Worm (Caenorhabditis elegans): Measurements from ENCODE around the gene C54E4.5.
A peak's percentile ranks its signal among the peaks of the same experiment; 100 is the strongest.

The C54E4.5 gene

ce11 chrIV:2106708-2107107 lies 42.4 kb downstream of the C54E4.5 start:
- TF ChIP-seq lin-13 (GFP tag; optimal IDR thresholded peaks at IDR 0.05) (no peak), fos-1 (tag; optimal IDR thresholded peaks at IDR 0.05) (no peak), spr-3 (GFP tag; optimal IDR thresholded peaks at IDR 0.05) (no peak), F26F4.8 (GFP tag; conservative IDR thresholded peaks at IDR 0.05) (0 out of 2 replicates have a peak, but pooled peaks have one; percentile 9), Y5F2A.4 (GFP tag; optimal IDR thresholded peaks at IDR 0.05) (no peak), F37D6.2 (tag; optimal IDR thresholded peaks at IDR 0.05) (no peak), set-16 (GFP tag; IDR thresholded peaks at IDR 0.05) (peak; percentile 26), zfp-2 (tag; optimal IDR thresholded peaks at IDR 0.05) (no peak), lin-38 (GFP tag; IDR thresholded peaks at IDR 0.05) (no peak), mep-1 (tag; optimal IDR thresholded peaks at IDR 0.05) (no peak), daf-16 (GFP tag; optimal IDR thresholded peaks at IDR 0.05) (no peak), daf-16 (tag; optimal IDR thresholded peaks at IDR 0.05) (no peak), nhr-102 (tag; optimal IDR thresholded peaks at IDR 0.05) (no peak), mxl-3 (GFP tag; optimal IDR thresholded peaks at IDR 0.05) (no peak), sdz-12 (GFP tag; optimal IDR thresholded peaks at IDR 0.05) (no peak), aha-1 (tag) (no peak), dpl-1 (GFP tag; optimal IDR thresholded peaks at IDR 0.05) (no peak), attf-4 (tag; optimal IDR thresholded peaks at IDR 0.05) (no peak), daf-8 (GFP tag; IDR thresholded peaks at IDR 0.05) (no peak), dmd-8 (GFP tag; IDR thresholded peaks at IDR 0.05) (peak; percentile 26; the same call in 1 of the 2 replicates), Y75B8A.6 (GFP tag; IDR thresholded peaks at IDR 0.05) (no peak), hif-1 (tag; optimal IDR thresholded peaks at IDR 0.05) (no peak), ceh-28 (tag; optimal IDR thresholded peaks at IDR 0.05) (no peak), lsy-2 (tag; optimal IDR thresholded peaks at IDR 0.05) (no peak), pha-4 (GFP tag; IDR thresholded peaks at IDR 0.05) (no peak), pha-4 (tag; optimal IDR thresholded peaks at IDR 0.05) (no peak), madf-5 (GFP tag; IDR thresholded peaks at IDR 0.05) (0 out of 4 replicates have a peak, but pooled peaks of 1 of the 2 experiments have one; percentile 13), egl-43 (GFP tag; IDR thresholded peaks at IDR 0.05) (peak; percentile 53; the same call in 1 of the 2 replicates), dmd-9 (GFP tag; IDR thresholded peaks at IDR 0.05) (no peak), vab-7 (GFP tag; IDR thresholded peaks at IDR 0.05) (no peak), nhr-11 (tag; optimal IDR thresholded peaks at IDR 0.05) (no peak)

ce11 chrIV:2102793-2103192 lies 46.3 kb downstream of the C54E4.5 start, which contains the start of gene C23H5.15:
C23H5.15 (minus strand) TSS chrIV:2102893.
- TF ChIP-seq zfp-3 (GFP tag; conservative IDR thresholded peaks at IDR 0.05) (no peak), unc-39 (tag; optimal IDR thresholded peaks at IDR 0.05) (no peak), daf-19 (GFP tag; conservative IDR thresholded peaks at IDR 0.05) (no peak)

- no peak for TF ChIP-seq nhr-6 (tag; optimal IDR thresholded peaks at IDR 0.05)
- TF ChIP-seq unc-39 (tag; optimal IDR thresholded peaks at IDR 0.05), result no peak
- no peak for TF ChIP-seq duxl-1 (tag; optimal IDR thresholded peaks at IDR 0.05; ENCODE audit: poor library complexity)
- no peak for TF ChIP-seq attf-4 (tag; optimal IDR thresholded peaks at IDR 0.05)
- TF ChIP-seq aha-1 (tag), result peak; percentile 73
- no peak for TF ChIP-seq zag-1 (tag; optimal IDR thresholded peaks at IDR 0.05)
- no peak for TF ChIP-seq fkh-10 (GFP tag; optimal IDR thresholded peaks at IDR 0.05)
- TF ChIP-seq pqm-1 (tag; optimal IDR thresholded peaks at IDR 0.05), result no peak
These were observed 49.3 kb downstream of the C54E4.5 start, which contains the start of gene C23H5.11 for ce11 chrIV:2099771-2100170. C23H5.11 (minus strand) TSS chrIV:2099871.
